Fruit fly (Drosophila melanogaster) whole organism, embryonic: Measurements from ENCODE around the gene NaPi-III.

Source experiments
- CG10543 ChIP-seq: fragments of 200-800 bp; sonication (Bioruptor generic); optimal IDR thresholded peaks from 3 replicates; lab custom pipeline; 2017; ENCODE audit warnings: missing biosample characterization, mild to moderate bottlenecking, missing genetic modification characterization, moderate library complexity
- CG11560 ChIP-seq: fragments of 200-800 bp; sonication (Bioruptor generic); IDR thresholded peaks from 3 replicates; pipeline ENCODE4 v1.3.6; 2022; ENCODE audit warnings: missing biosample characterization, missing genetic modification characterization
- CG12071 ChIP-seq: fragments of 200-800 bp; sonication (Bioruptor generic); optimal IDR thresholded peaks from 3 replicates; lab custom pipeline; 2018; ENCODE audit warnings: missing biosample characterization, mild to moderate bottlenecking, missing genetic modification characterization
- CG12769 ChIP-seq: fragments of 200-800 bp; sonication (Bioruptor generic); optimal IDR thresholded peaks from 2 replicates; lab custom pipeline; 2019; ENCODE audit warnings: missing biosample characterization, mild to moderate bottlenecking, missing genetic modification characterization, moderate library complexity
- CG13296 ChIP-seq: fragments of 200-800 bp; sonication (Bioruptor generic); optimal IDR thresholded peaks from 3 replicates; lab custom pipeline; 2018; ENCODE audit warnings: missing biosample characterization, mild to moderate bottlenecking, missing genetic modification characterization
- CG13424 ChIP-seq: fragments of 200-800 bp; sonication (Bioruptor generic); optimal IDR thresholded peaks from 2 replicates; lab custom pipeline; 2019; ENCODE audit warnings: missing biosample characterization, mild to moderate bottlenecking, missing genetic modification characterization, moderate library complexity
- CG14667 ChIP-seq: fragments of 200-800 bp; sonication (Bioruptor generic); IDR thresholded peaks from 2 replicates; pipeline ENCODE4 v1.3.6; 2022; ENCODE audit warnings: missing biosample characterization, missing genetic modification characterization
- CG14710 ChIP-seq: fragments of 200-800 bp; sonication (Bioruptor generic); optimal IDR thresholded peaks from 3 replicates; lab custom pipeline; 2019; ENCODE audit warnings: missing biosample characterization, mild to moderate bottlenecking, missing genetic modification characterization, moderate library complexity
- CG18011 ChIP-seq: fragments of 200-800 bp; sonication (Bioruptor generic); optimal IDR thresholded peaks from 2 replicates; lab custom pipeline; 2017; ENCODE audit warnings: missing biosample characterization, missing genetic modification characterization, mild to moderate bottlenecking, moderate library complexity, missing genotype
- CG31224 ChIP-seq: fragments of 200-800 bp; sonication (Bioruptor generic); IDR thresholded peaks from 2 replicates; pipeline ENCODE4 v1.3.6; 2022; ENCODE audit warnings: missing biosample characterization, missing genetic modification characterization
- CG3281 ChIP-seq: fragments of 200-800 bp; sonication (Bioruptor generic); optimal IDR thresholded peaks from 3 replicates; lab custom pipeline; 2017; ENCODE audit warnings: missing biosample characterization, mild to moderate bottlenecking, missing genetic modification characterization
- CG4282 ChIP-seq: fragments of 200-800 bp; sonication (Bioruptor generic); optimal IDR thresholded peaks from 2 replicates; lab custom pipeline; 2016; ENCODE audit warnings: missing biosample characterization, missing genetic modification characterization
- CG8290 ChIP-seq, 3 experiments: fragments of 200-800 bp; sonication (Bioruptor generic); optimal IDR thresholded peaks; 2 replicates each; lab custom pipeline; 2016 to 2019; ENCODE audit warnings: missing biosample characterization in 3 of 3, missing genetic modification characterization in 3 of 3, mild to moderate bottlenecking in 2 of 3, moderate library complexity in 1 of 3
- CG9817 ChIP-seq: fragments of 200-800 bp; sonication (Bioruptor generic); optimal IDR thresholded peaks from 2 replicates; lab custom pipeline; 2018; ENCODE audit warnings: missing biosample characterization, mild to moderate bottlenecking, missing genetic modification characterization, moderate library complexity
- CrebB ChIP-seq: fragments of 200-800 bp; sonication (Bioruptor generic); optimal IDR thresholded peaks from 3 replicates; lab custom pipeline; 2018; ENCODE audit warnings: missing biosample characterization, mild to moderate bottlenecking, missing genetic modification characterization
- Dip3 ChIP-seq: fragments of 200-800 bp; sonication (Bioruptor generic); optimal IDR thresholded peaks from 3 replicates; lab custom pipeline; 2016; ENCODE audit warnings: missing biosample characterization, missing genetic modification characterization
- Dp ChIP-seq: fragments of 200-800 bp; sonication (Bioruptor generic); optimal IDR thresholded peaks from 2 replicates; lab custom pipeline; 2018; ENCODE audit warnings: missing biosample characterization, mild to moderate bottlenecking, missing genetic modification characterization, moderate library complexity
- Elba2 ChIP-seq: fragments of 200-800 bp; sonication (Bioruptor generic); optimal IDR thresholded peaks from 3 replicates; lab custom pipeline; 2016; ENCODE audit warnings: missing biosample characterization, missing genetic modification characterization
- Ets65A ChIP-seq: fragments of 200-800 bp; sonication (Bioruptor generic); peaks from one replicate; lab custom pipeline; 2016; ENCODE audit warnings: missing biosample characterization, missing genetic modification characterization
- Gug ChIP-seq: fragments of 200-800 bp; sonication (Bioruptor generic); IDR thresholded peaks from 4 replicates; pipeline ENCODE4 v1.3.6; 2022; ENCODE audit warnings: missing biosample characterization, missing genetic modification characterization
- HLH3B ChIP-seq: fragments of 200-800 bp; sonication (Bioruptor generic); IDR thresholded peaks from 2 replicates; pipeline ENCODE4 v1.3.6; 2022; ENCODE audit warnings: missing biosample characterization, missing genetic modification characterization
- HmgD ChIP-seq: fragments of 200-800 bp; sonication (Bioruptor generic); optimal IDR thresholded peaks from 3 replicates; lab custom pipeline; 2016; ENCODE audit warnings: missing biosample characterization, missing genetic modification characterization
- MTF-1 ChIP-seq: fragments of 200-800 bp; sonication (Bioruptor generic); optimal IDR thresholded peaks from 2 replicates; lab custom pipeline; 2018; ENCODE audit warnings: missing biosample characterization, mild to moderate bottlenecking, missing genetic modification characterization, borderline replicate concordance
- Oaz ChIP-seq: fragments of 200-800 bp; sonication (Bioruptor generic); IDR thresholded peaks from 2 replicates; pipeline ENCODE4 v1.3.6; 2022; ENCODE audit warnings: missing biosample characterization, missing genetic modification characterization
- PHDP ChIP-seq: fragments of 200-800 bp; sonication (Bioruptor generic); optimal IDR thresholded peaks from 3 replicates; lab custom pipeline; 2018; ENCODE audit warnings: missing biosample characterization, mild to moderate bottlenecking, missing genetic modification characterization, moderate library complexity
- Sin3A ChIP-seq: fragments of >200 bp; optimal IDR thresholded peaks from 2 replicates; lab custom pipeline; 2018
- Sox100B ChIP-seq: fragments of 200-800 bp; sonication (Bioruptor generic); optimal IDR thresholded peaks from 3 replicates; lab custom pipeline; 2018; ENCODE audit warnings: missing biosample characterization, mild to moderate bottlenecking, missing genetic modification characterization
- Usf ChIP-seq: fragments of 200-800 bp; sonication (Bioruptor generic); optimal IDR thresholded peaks from 2 replicates; lab custom pipeline; 2017; ENCODE audit warnings: missing genotype, missing biosample characterization, missing genetic modification characterization
- ap ChIP-seq: fragments of 200-800 bp; sonication (Bioruptor generic); IDR thresholded peaks from 2 replicates; pipeline ENCODE4 v1.3.6; 2022; ENCODE audit warnings: missing biosample characterization, missing genetic modification characterization
- br ChIP-seq: fragments of >200 bp; optimal IDR thresholded peaks from 2 replicates; lab custom pipeline; 2017
- caup ChIP-seq: fragments of 200-800 bp; sonication (Bioruptor generic); optimal IDR thresholded peaks from 3 replicates; lab custom pipeline; 2017; ENCODE audit warnings: missing biosample characterization, mild to moderate bottlenecking, missing genetic modification characterization, moderate library complexity; ENCODE audit not compliant: severe bottlenecking
- corto ChIP-seq: fragments of 200-800 bp; sonication (Bioruptor generic); optimal IDR thresholded peaks from 2 replicates; lab custom pipeline; 2016; ENCODE audit warnings: missing biosample characterization, mild to moderate bottlenecking, missing genetic modification characterization, moderate library complexity
- dati ChIP-seq: fragments of 200-800 bp; sonication (Bioruptor generic); IDR thresholded peaks from 2 replicates; pipeline ENCODE4 v1.3.6; 2022; ENCODE audit warnings: missing biosample characterization, missing genetic modification characterization
- gsb ChIP-seq: fragments of 200-800 bp; sonication (Bioruptor generic); IDR thresholded peaks from 2 replicates; pipeline ENCODE4 v1.3.6; 2022; ENCODE audit warnings: missing biosample characterization, missing genetic modification characterization
- her ChIP-seq: fragments of 200-800 bp; sonication (Bioruptor generic); optimal IDR thresholded peaks from 2 replicates; lab custom pipeline; 2016; ENCODE audit warnings: missing biosample characterization, missing genetic modification characterization
- jumu ChIP-seq: fragments of 200-800 bp; sonication (Bioruptor generic); optimal IDR thresholded peaks from 3 replicates; lab custom pipeline; 2016; ENCODE audit warnings: missing biosample characterization, missing genetic modification characterization
- ken ChIP-seq: fragments of 200-800 bp; sonication (Bioruptor generic); IDR thresholded peaks from 3 replicates; pipeline ENCODE4 v1.3.6; 2022; ENCODE audit warnings: missing biosample characterization, missing genetic modification characterization
- odd ChIP-seq: fragments of 200-800 bp; sonication (Bioruptor generic); optimal IDR thresholded peaks from 2 replicates; lab custom pipeline; 2017; ENCODE audit warnings: missing biosample characterization, mild to moderate bottlenecking, missing genetic modification characterization
- onecut ChIP-seq: fragments of 200-800 bp; sonication (Bioruptor generic); IDR thresholded peaks from 2 replicates; pipeline ENCODE4 v1.3.6; 2022; ENCODE audit warnings: missing biosample characterization, missing genetic modification characterization
- pan ChIP-seq, 4 experiments: fragments of >200 bp in 3 of 4; fragments of 200-800 bp in 1 of 4; sonication (Bioruptor generic) in 1 of 4; optimal IDR thresholded peaks in 3 of 4; IDR thresholded peaks in 1 of 4; 2 replicates each; pipeline versions ENCODE4 v1.3.6 to Lab custom; 2017 to 2022; ENCODE audit warnings: missing biosample characterization in 2 of 4, missing genetic modification characterization in 2 of 4, mixed read lengths in 1 of 4
- peb ChIP-seq: fragments of 200-800 bp; sonication (Bioruptor generic); IDR thresholded peaks from 2 replicates; pipeline ENCODE4 v1.3.6; 2022; ENCODE audit warnings: missing biosample characterization, missing genetic modification characterization
- pnt ChIP-seq: fragments of 200-800 bp; sonication (Bioruptor generic); optimal IDR thresholded peaks from 3 replicates; lab custom pipeline; 2016; ENCODE audit warnings: missing biosample characterization, missing genetic modification characterization
- sima ChIP-seq: fragments of 200-800 bp; sonication (Bioruptor generic); optimal IDR thresholded peaks from 2 replicates; lab custom pipeline; 2016; ENCODE audit warnings: missing biosample characterization, missing genetic modification characterization
- slou ChIP-seq: fragments of 200-800 bp; sonication (Bioruptor generic); optimal IDR thresholded peaks from 3 replicates; lab custom pipeline; 2016; ENCODE audit warnings: missing biosample characterization, missing genetic modification characterization
- stwl ChIP-seq: fragments of 200-800 bp; sonication (Bioruptor generic); optimal IDR thresholded peaks from 3 replicates; lab custom pipeline; 2018; ENCODE audit warnings: missing biosample characterization, mild to moderate bottlenecking, missing genetic modification characterization, moderate library complexity
- sug ChIP-seq: fragments of 200-800 bp; optimal IDR thresholded peaks from 2 replicates; lab custom pipeline; 2019; ENCODE audit warnings: missing biosample characterization, mild to moderate bottlenecking, missing genetic modification characterization, moderate library complexity
- tio ChIP-seq: fragments of 200-800 bp; sonication (Bioruptor generic); optimal IDR thresholded peaks from 2 replicates; lab custom pipeline; 2017; ENCODE audit warnings: missing biosample characterization, missing genetic modification characterization, inconsistent platforms
- trh ChIP-seq: fragments of 200-800 bp; sonication (Bioruptor generic); optimal IDR thresholded peaks from 2 replicates; lab custom pipeline; 2016; ENCODE audit warnings: missing biosample characterization, missing genetic modification characterization
- twi ChIP-seq: fragments of 200-800 bp; optimal IDR thresholded peaks from 2 replicates; lab custom pipeline; 2019; ENCODE audit warnings: missing biosample characterization, mild to moderate bottlenecking, missing genetic modification characterization, moderate library complexity

NaPi-III gene

DNA sequence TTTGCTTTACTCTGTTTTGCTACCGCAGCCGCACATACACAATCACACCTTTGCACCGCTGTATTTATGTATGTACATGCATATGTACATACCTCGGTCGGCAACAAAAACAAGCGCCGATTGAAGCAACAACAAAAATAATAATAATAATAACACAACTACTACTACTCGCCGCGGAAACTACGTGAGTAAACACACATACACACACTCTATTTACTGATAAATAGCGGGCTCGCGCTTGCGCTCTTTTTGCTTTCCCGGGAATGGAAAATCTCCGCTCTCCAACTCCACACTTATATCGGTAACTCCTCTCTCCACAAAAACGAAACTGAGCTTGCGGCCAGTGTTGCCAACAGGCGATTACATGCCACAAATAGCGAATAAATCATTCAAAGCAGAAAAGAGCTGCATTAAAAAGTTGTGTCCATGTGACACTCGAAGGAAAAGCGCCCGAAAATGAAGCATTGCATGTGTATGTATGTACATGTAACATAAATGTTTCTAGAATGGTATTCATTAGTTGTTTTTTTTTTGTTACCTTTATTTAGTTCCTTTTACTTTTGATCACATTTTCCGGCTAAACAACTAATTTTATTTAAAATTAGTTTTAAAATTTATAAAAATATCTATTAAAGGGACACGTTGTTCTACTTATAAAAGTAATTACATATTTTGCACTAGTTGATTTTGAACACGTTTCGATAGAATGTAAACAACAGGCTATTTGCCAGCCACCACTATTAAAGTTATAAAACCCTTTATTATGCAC, 4.3 kb upstream of the NaPi-III start (continued):
- no peak for TF ChIP-seq CG11560
- peak; percentile 86 for TF ChIP-seq MTF-1
- TF ChIP-seq caup (GFP tag; lab: Kevin White, UChicago) = peak; percentile 86
- peak; percentile 54 for TF ChIP-seq twi (tag; lab: Kevin White, UChicago)
- TF ChIP-seq corto (GFP tag; lab: Kevin White, UChicago) = peak; percentile 74
- peak; percentile 80 for TF ChIP-seq CG12071 (GFP tag; lab: Kevin White, UChicago)
- peak; percentile 47 for TF ChIP-seq stwl (tag; lab: Kevin White, UChicago)
- TF ChIP-seq slou (GFP tag; lab: Kevin White, UChicago) = peak; percentile 22
- TF ChIP-seq Elba2 = no peak
- no peak for TF ChIP-seq peb
- TF ChIP-seq sug (tag; lab: Kevin White, UChicago) = peak; percentile 85
- TF ChIP-seq CrebB (tag; lab: Kevin White, UChicago) = peak; percentile 88
- TF ChIP-seq CG13424 (tag; lab: Kevin White, UChicago) = peak; percentile 72
- peak; percentile 35 for TF ChIP-seq HmgD
- TF ChIP-seq Oaz (GFP tag; lab: Robert Waterston, UW) = no peak
- TF ChIP-seq Dip3 = peak; percentile 31
- TF ChIP-seq CG3281 = peak; percentile 74
- TF ChIP-seq her = peak; percentile 1
- TF ChIP-seq ap (GFP tag; lab: Robert Waterston, UW) = no peak
- TF ChIP-seq odd (GFP tag; lab: Kevin White, UChicago) = peak; percentile 58
- TF ChIP-seq CG18011 (GFP tag; lab: Kevin White, UChicago) = peak; percentile 23
- TF ChIP-seq CG8290 (GFP tag; optimal IDR thresholded peaks at IDR 0.05; lab: Kevin White, UChicago) = peak; percentile 43
- TF ChIP-seq CG8290 (tag; optimal IDR thresholded peaks at IDR 0.05; lab: Kevin White, UChicago) = peak; percentile 87 to 88
- no peak for TF ChIP-seq ken (GFP tag; lab: Robert Waterston, UW)
- TF ChIP-seq tio (GFP tag; lab: Kevin White, UChicago) = no peak
- TF ChIP-seq CG12769 (tag; lab: Kevin White, UChicago) = peak; percentile 91
- TF ChIP-seq CG14667 (GFP tag; lab: Robert Waterston, UW) = no peak
- no peak for TF ChIP-seq Ets65A (GFP tag; lab: Kevin White, UChicago)
- no peak for TF ChIP-seq dati
- TF ChIP-seq CG9817 (tag; lab: Kevin White, UChicago) = peak; percentile 46
- TF ChIP-seq Sox100B = peak; percentile 72
- no peak for TF ChIP-seq Gug
- TF ChIP-seq pnt (GFP tag; lab: Kevin White, UChicago) = peak; percentile 48
- peak; percentile 33; the same call in 1 of the 2 replicates for TF ChIP-seq HLH3B (GFP tag; lab: Robert Waterston, UW)
- peak; percentile 55 for TF ChIP-seq PHDP (tag; lab: Kevin White, UChicago)
- no peak for TF ChIP-seq Sin3A (lab: Kevin White, UChicago)
- TF ChIP-seq CG14710 (tag; lab: Kevin White, UChicago) = peak; percentile 65
- TF ChIP-seq CG13296 (GFP tag; lab: Kevin White, UChicago) = peak; percentile 83
- TF ChIP-seq Dp (GFP tag; lab: Kevin White, UChicago) = no peak
- TF ChIP-seq pan (optimal IDR thresholded peaks at IDR 0.05; lab: Kevin White, UChicago) = no peak
- TF ChIP-seq pan (GFP tag; optimal IDR thresholded peaks at IDR 0.05 in 1 of 2, IDR thresholded peaks at IDR 0.05 in 1 of 2) = peak in 1 of 2 experiments; percentile 47
- TF ChIP-seq jumu (GFP tag; lab: Kevin White, UChicago) = peak; percentile 39
- no peak for TF ChIP-seq sima (GFP tag; lab: Kevin White, UChicago)
- no peak for TF ChIP-seq br (lab: Kevin White, UChicago)
- peak; percentile 19 for TF ChIP-seq trh (GFP tag; lab: Kevin White, UChicago)
- TF ChIP-seq CG4282 (GFP tag; lab: Kevin White, UChicago) = peak; percentile 24
- no peak for TF ChIP-seq CG31224 (GFP tag; lab: Robert Waterston, UW)
- TF ChIP-seq gsb (GFP tag; lab: Robert Waterston, UW) = peak; percentile 59; the same call in 1 of the 2 replicates
- TF ChIP-seq Usf (GFP tag; lab: Kevin White, UChicago) = no peak
- TF ChIP-seq onecut (GFP tag; lab: Robert Waterston, UW) = peak; percentile 84
- TF ChIP-seq CG10543 (GFP tag; lab: Kevin White, UChicago) = peak; percentile 98
